Fruit fly (Drosophila melanogaster): ENCODE data around the gene CG16743.

The CG16743 gene

dm6 chr2L:11010999-11011398 lies 38.9 kb downstream of the CG16743 start, which contains the start of the genes Art8 and dUTPase (continued):
- TF ChIP-seq ttk (GFP tag; IDR thresholded peaks at IDR 0.05) (peak; percentile 29; the same call in 1 of the 2 replicates), sna (GFP tag; IDR thresholded peaks at IDR 0.05; ENCODE audit: partially characterized antibody) (peak; percentile 84), sug (tag; optimal IDR thresholded peaks at IDR 0.05) (peak; percentile 70), Med (GFP tag) (peak; percentile 80), TFAM (GFP tag; optimal IDR thresholded peaks at IDR 0.05) (no peak), CG5245 (GFP tag; optimal IDR thresholded peaks at IDR 0.05) (peak; percentile 49), al (GFP tag; IDR thresholded peaks at IDR 0.05) (peak; percentile 45), CG17359 (tag; optimal IDR thresholded peaks at IDR 0.05) (peak; percentile 66), CG17912 (GFP tag; optimal IDR thresholded peaks at IDR 0.05) (no peak), pnt (GFP tag; optimal IDR thresholded peaks at IDR 0.05) (no peak), CG30020 (tag; optimal IDR thresholded peaks at IDR 0.05) (peak; percentile 73), ac (GFP tag; optimal IDR thresholded peaks at IDR 0.05) (no peak), CG12104 (GFP tag; optimal IDR thresholded peaks at IDR 0.05) (peak; percentile 61), trem (tag; optimal IDR thresholded peaks at IDR 0.05) (peak; percentile 92), CG3726 (GFP tag; IDR thresholded peaks at IDR 0.05) (no peak), tgo (GFP tag; IDR thresholded peaks at IDR 0.05) (peak; percentile 42), Eip74EF (GFP tag; optimal IDR thresholded peaks at IDR 0.05) (peak in 1 of 2 experiments; percentile 34), Asciz (GFP tag; optimal IDR thresholded peaks at IDR 0.05) (no peak), CG9437 (GFP tag; optimal IDR thresholded peaks at IDR 0.05) (peak; percentile 17), CG14441 (GFP tag; IDR thresholded peaks at IDR 0.05) (peak; percentile 48), ara (GFP tag; IDR thresholded peaks at IDR 0.05) (peak; percentile 73), Drgx (GFP tag; IDR thresholded peaks at IDR 0.05) (no peak), Vsx1 (GFP tag; optimal IDR thresholded peaks at IDR 0.05) (no peak), CG1529 (GFP tag; optimal IDR thresholded peaks at IDR 0.05) (peak; percentile 9), CG1024 (GFP tag; IDR thresholded peaks at IDR 0.05) (0 out of 2 replicates have a peak, but pooled peaks have one; percentile 34), HmgD (GFP tag; optimal IDR thresholded peaks at IDR 0.05) (no peak), unpg (GFP tag; optimal IDR thresholded peaks at IDR 0.05) (peak; percentile 75), fd3F (GFP tag; optimal IDR thresholded peaks at IDR 0.05) (peak; percentile 62), gt (GFP tag; IDR thresholded peaks at IDR 0.05) (no peak), Sry-β (GFP tag; optimal IDR thresholded peaks at IDR 0.05) (no peak), sd (tag; optimal IDR thresholded peaks at IDR 0.05) (no peak), CG31388 (GFP tag; optimal IDR thresholded peaks at IDR 0.05) (no peak), CG10209 (GFP tag; optimal IDR thresholded peaks at IDR 0.05) (peak; percentile 66), lmd (GFP tag; IDR thresholded peaks at IDR 0.05) (peak; percentile 61), toy (GFP tag; IDR thresholded peaks at IDR 0.05) (no peak), caup (GFP tag; optimal IDR thresholded peaks at IDR 0.05; ENCODE audit: severe bottlenecking) (peak; percentile 61), run (tag; optimal IDR thresholded peaks at IDR 0.05) (no peak), kah (GFP tag; optimal IDR thresholded peaks at IDR 0.05) (no peak), Sox100B (GFP tag; optimal IDR thresholded peaks at IDR 0.05) (no peak), bbx (GFP tag; IDR thresholded peaks at IDR 0.05; ENCODE audit: partially characterized antibody) (peak; percentile 79), her (GFP tag; optimal IDR thresholded peaks at IDR 0.05) (no peak), Kr (GFP tag; optimal IDR thresholded peaks at IDR 0.05) (no peak), CG12769 (tag; optimal IDR thresholded peaks at IDR 0.05) (no peak), CG34376 (GFP tag; optimal IDR thresholded peaks at IDR 0.05) (peak; percentile 58), bigmax (GFP tag; optimal IDR thresholded peaks at IDR 0.05) (no peak), tap (tag; optimal IDR thresholded peaks at IDR 0.05) (no peak), CG9876 (GFP tag; optimal IDR thresholded peaks at IDR 0.05) (peak; percentile 10), cwo (GFP tag; optimal IDR thresholded peaks at IDR 0.05) (no peak), CG6175 (GFP tag; IDR thresholded peaks at IDR 0.05) (no peak), fd96Cb (tag; optimal IDR thresholded peaks at IDR 0.05) (peak; percentile 34), ranshi (GFP tag; IDR thresholded peaks at IDR 0.05) (peak; percentile 53)
